Worm (Caenorhabditis elegans) whole organism, L2 larva: ENCODE measurements around the gene aqp-8.

Experiments used
- Y55F3AM.14 ChIP-seq: fragments of 200-800 bp; sonication (Bioruptor generic); optimal IDR thresholded peaks from 2 replicates; lab custom pipeline; 2018; ENCODE audit warnings: mild to moderate bottlenecking, missing genetic modification characterization, missing compliant biosample characterization
- ZK546.5 ChIP-seq: sonication (generic microtip); optimal IDR thresholded peaks from 2 replicates; lab custom pipeline; 2017; ENCODE audit warnings: missing biosample characterization, missing genetic modification characterization
- alr-1 ChIP-seq: fragments of 150-350 bp; optimal IDR thresholded peaks from 2 replicates; lab custom pipeline; 2014; ENCODE audit warnings: missing biosample characterization, missing genetic modification characterization
- aly-2 ChIP-seq: fragments of 150-350 bp; optimal IDR thresholded peaks from 2 replicates; lab custom pipeline; 2014; ENCODE audit warnings: missing biosample characterization, missing genetic modification characterization
- ama-1 ChIP-seq: fragments of 150-350 bp; optimal IDR thresholded peaks from 2 replicates; lab custom pipeline; 2018; ENCODE audit warnings: inconsistent platforms
- blmp-1 ChIP-seq: sonication (generic microtip); optimal IDR thresholded peaks from 2 replicates; lab custom pipeline; 2017; ENCODE audit warnings: missing genetic modification characterization, mild to moderate bottlenecking, missing compliant biosample characterization, antibody characterized with exemption, moderate library complexity; ENCODE audit not compliant: insufficient read depth
- ceh-16 ChIP-seq: fragments of 150-350 bp; optimal IDR thresholded peaks from 2 replicates; lab custom pipeline; 2014; ENCODE audit warnings: missing biosample characterization, missing genetic modification characterization
- ceh-82 ChIP-seq: fragments of 150-350 bp; optimal IDR thresholded peaks from 2 replicates; lab custom pipeline; 2014; ENCODE audit warnings: missing biosample characterization, missing genetic modification characterization
- dmd-4 ChIP-seq: sonication (generic microtip); optimal IDR thresholded peaks from 2 replicates; lab custom pipeline; 2017; ENCODE audit warnings: missing biosample characterization, missing genetic modification characterization
- elt-1 ChIP-seq: fragments of 150-350 bp; optimal IDR thresholded peaks from 2 replicates; lab custom pipeline; 2014; ENCODE audit warnings: missing biosample characterization, missing genetic modification characterization
- elt-3 ChIP-seq: sonication (generic microtip); optimal IDR thresholded peaks from 2 replicates; lab custom pipeline; 2017; ENCODE audit warnings: missing biosample characterization, missing genetic modification characterization
- fos-1 ChIP-seq: fragments of 150-350 bp; optimal IDR thresholded peaks from 2 replicates; lab custom pipeline; 2014; ENCODE audit warnings: missing biosample characterization, missing genetic modification characterization
- gmeb-1 ChIP-seq: fragments of 150-350 bp; optimal IDR thresholded peaks from 2 replicates; lab custom pipeline; 2014; ENCODE audit warnings: missing biosample characterization, missing genetic modification characterization
- lin-11 ChIP-seq: fragments of 150-350 bp; sonication (generic microtip); optimal IDR thresholded peaks from 2 replicates; lab custom pipeline; 2014; ENCODE audit warnings: missing biosample characterization, missing genetic modification characterization, inconsistent platforms, mixed read lengths
- lin-13 ChIP-seq: fragments of 150-350 bp; optimal IDR thresholded peaks from 2 replicates; lab custom pipeline; 2014; ENCODE audit warnings: missing biosample characterization, missing genetic modification reagents, missing genetic modification characterization
- lin-39 ChIP-seq: fragments of 150-350 bp; optimal IDR thresholded peaks from 2 replicates; lab custom pipeline; 2014; ENCODE audit warnings: missing biosample characterization, missing genetic modification reagents, missing genetic modification characterization
- lsy-2 ChIP-seq, 2 experiments: fragments of 150-350 bp in 1 of 2; sonication (generic microtip) in 1 of 2; optimal IDR thresholded peaks; 2 replicates each; lab custom pipeline; 2014 to 2017; ENCODE audit warnings: missing biosample characterization in 2 of 2, missing genetic modification characterization in 2 of 2
- mab-5 ChIP-seq: fragments of 150-350 bp; optimal IDR thresholded peaks from 2 replicates; lab custom pipeline; 2014; ENCODE audit warnings: missing biosample characterization, missing genetic modification characterization
- mbf-1 ChIP-seq: sonication (generic microtip); optimal IDR thresholded peaks from 2 replicates; lab custom pipeline; 2017; ENCODE audit warnings: missing biosample characterization, missing genetic modification characterization
- mdl-1 ChIP-seq, 2 experiments: fragments of 150-350 bp in 1 of 2; sonication (generic microtip) in 1 of 2; optimal IDR thresholded peaks; 2 replicates each; lab custom pipeline; 2017; ENCODE audit warnings: missing biosample characterization in 2 of 2, missing genetic modification characterization in 2 of 2
- nhr-10 ChIP-seq: sonication (generic microtip); optimal IDR thresholded peaks from 2 replicates; lab custom pipeline; 2017; ENCODE audit warnings: missing biosample characterization, missing genetic modification characterization
- nhr-129 ChIP-seq: fragments of 150-350 bp; optimal IDR thresholded peaks from 2 replicates; lab custom pipeline; 2014; ENCODE audit warnings: missing biosample characterization, missing genetic modification characterization
- nhr-23 ChIP-seq: fragments of 150-350 bp; optimal IDR thresholded peaks from 2 replicates; lab custom pipeline; 2014; ENCODE audit warnings: missing biosample characterization, missing genetic modification reagents, missing genetic modification characterization
- nhr-237 ChIP-seq: fragments of 150-350 bp; optimal IDR thresholded peaks from 2 replicates; lab custom pipeline; 2014; ENCODE audit warnings: missing biosample characterization, missing genetic modification characterization
- nhr-6 ChIP-seq: fragments of 150-350 bp; optimal IDR thresholded peaks from 2 replicates; lab custom pipeline; 2014; ENCODE audit warnings: missing biosample characterization, missing genetic modification characterization
- peb-1 ChIP-seq: fragments of 150-350 bp; optimal IDR thresholded peaks from 2 replicates; lab custom pipeline; 2014; ENCODE audit warnings: missing biosample characterization, missing genetic modification characterization
- sem-4 ChIP-seq: fragments of 150-350 bp; optimal IDR thresholded peaks from 2 replicates; lab custom pipeline; 2014; ENCODE audit warnings: missing biosample characterization, missing genetic modification reagents, missing genetic modification characterization
- skn-1 ChIP-seq: sonication (generic microtip); optimal IDR thresholded peaks from 2 replicates; lab custom pipeline; 2017; ENCODE audit warnings: missing biosample characterization, missing genetic modification characterization
- sma-3 ChIP-seq: sonication (generic microtip); optimal IDR thresholded peaks from 2 replicates; lab custom pipeline; 2016; ENCODE audit warnings: missing genetic modification reagents, missing genetic modification characterization, missing compliant biosample characterization
- sma-9 ChIP-seq, 2 experiments: fragments of 150-350 bp in 1 of 2; sonication (generic microtip) in 1 of 2; optimal IDR thresholded peaks; 2 replicates each; lab custom pipeline; 2014 to 2016; ENCODE audit warnings: missing genetic modification characterization in 2 of 2, mild to moderate bottlenecking in 1 of 2, missing biosample characterization in 1 of 2, missing compliant biosample characterization in 1 of 2, missing genetic modification reagents in 1 of 2, moderate library complexity in 1 of 2
- unc-39 ChIP-seq: fragments of 150-350 bp; optimal IDR thresholded peaks from 2 replicates; lab custom pipeline; 2014; ENCODE audit warnings: missing biosample characterization, missing genetic modification characterization
- unc-55 ChIP-seq: fragments of 150-350 bp; sonication (generic microtip); optimal IDR thresholded peaks from 3 replicates; lab custom pipeline; 2014; ENCODE audit warnings: missing biosample characterization, missing genetic modification reagents, missing genetic modification characterization
- unc-62 ChIP-seq: fragments of 150-350 bp; optimal IDR thresholded peaks from 2 replicates; lab custom pipeline; 2014; ENCODE audit warnings: missing biosample characterization, missing genetic modification reagents, missing genetic modification characterization
- ztf-1 ChIP-seq: fragments of 200-800 bp; sonication (Bioruptor generic); conservative IDR thresholded peaks from 2 replicates; pipeline ENCODE4 v1.3.6; 2022; ENCODE audit warnings: missing genetic modification characterization, missing compliant biosample characterization
- ztf-11 ChIP-seq: sonication (generic microtip); optimal IDR thresholded peaks from 2 replicates; lab custom pipeline; 2017; ENCODE audit warnings: missing biosample characterization, missing genetic modification characterization
- ztf-4 ChIP-seq: fragments of 150-350 bp; optimal IDR thresholded peaks from 2 replicates; lab custom pipeline; 2014; ENCODE audit warnings: missing biosample characterization, missing genetic modification characterization

aqp-8 gene

DNA sequence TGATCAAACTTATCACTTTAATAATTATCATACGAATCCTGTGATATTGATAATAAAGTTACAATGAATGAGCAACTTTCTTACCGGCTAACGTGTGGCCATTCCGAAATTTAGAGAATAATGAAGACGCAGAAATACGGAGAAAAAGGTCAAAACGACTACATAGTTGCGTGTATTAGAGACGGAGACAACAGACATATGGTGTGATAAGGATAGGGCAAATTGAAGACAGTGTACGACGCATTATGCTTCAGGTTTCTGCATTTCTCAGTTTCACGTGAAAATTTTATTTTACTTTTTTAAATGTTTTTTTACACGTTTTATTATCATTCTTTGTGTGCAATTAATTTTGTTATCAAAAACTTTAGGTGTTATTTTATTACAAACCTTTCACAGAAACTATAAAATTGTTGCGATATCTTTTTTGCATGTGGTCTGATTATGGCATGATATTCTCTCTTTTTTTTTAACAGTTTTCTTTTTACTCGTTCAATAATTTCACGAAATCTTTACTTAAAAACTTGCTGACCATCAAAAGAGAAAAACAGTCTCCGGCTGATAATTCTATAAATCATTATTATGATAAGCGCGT is 31.5 kb downstream of the aqp-8 start, which contains the start of gene tmem-135:
TSS of gene tmem-135 (plus strand) at position 542 of the 592 bp plus-strand sequence.
- TF ChIP-seq sma-9 (GFP tag; optimal IDR thresholded peaks at IDR 0.05; lab: Kevin White, UChicago) (peak; percentile 26), sma-9 (tag; optimal IDR thresholded peaks at IDR 0.05; lab: Kevin White, UChicago) (no peak), ztf-1 (GFP tag; lab: Robert Waterston, UW) (no peak)

DNA sequence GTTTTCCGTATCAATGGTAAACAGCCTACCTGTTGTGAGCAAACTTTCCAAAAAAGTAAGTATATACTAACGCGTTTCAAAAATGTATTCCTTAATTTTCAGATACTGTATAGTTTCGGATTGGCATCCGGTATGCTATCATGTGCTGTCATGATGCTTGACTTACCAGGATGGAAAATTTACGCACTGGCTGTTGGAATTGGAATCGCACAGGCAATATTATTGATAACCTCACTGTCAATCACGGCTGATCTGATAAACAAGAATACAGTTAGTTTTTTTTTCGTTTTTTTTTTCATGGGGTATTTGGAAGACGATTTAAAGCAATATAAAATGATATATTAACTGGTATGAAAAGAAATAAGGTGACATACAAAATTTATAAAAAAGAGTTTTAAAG is 32.9 kb downstream of the aqp-8 start:
- TF ChIP-seq ceh-82 (tag; lab: Kevin White, UChicago) (no peak), ztf-1 (GFP tag; lab: Robert Waterston, UW) (no peak), nhr-10 (tag; lab: Kevin White, UChicago) (no peak), elt-1 (tag; lab: Kevin White, UChicago) (no peak), lsy-2 (tag; optimal IDR thresholded peaks at IDR 0.05; lab: Kevin White, UChicago) (no peak), lin-11 (tag; lab: Kevin White, UChicago) (no peak), nhr-237 (no peak), ama-1 (lab: Kevin White, UChicago) (no peak), peb-1 (tag; lab: Kevin White, UChicago) (no peak), unc-62 (GFP tag; lab: Kevin White, UChicago) (no peak), ZK546.5 (tag; lab: Kevin White, UChicago) (no peak), nhr-23 (tag; lab: Kevin White, UChicago) (no peak), sem-4 (tag; lab: Kevin White, UChicago) (no peak), alr-1 (tag; lab: Kevin White, UChicago) (no peak), unc-39 (no peak)

DNA sequence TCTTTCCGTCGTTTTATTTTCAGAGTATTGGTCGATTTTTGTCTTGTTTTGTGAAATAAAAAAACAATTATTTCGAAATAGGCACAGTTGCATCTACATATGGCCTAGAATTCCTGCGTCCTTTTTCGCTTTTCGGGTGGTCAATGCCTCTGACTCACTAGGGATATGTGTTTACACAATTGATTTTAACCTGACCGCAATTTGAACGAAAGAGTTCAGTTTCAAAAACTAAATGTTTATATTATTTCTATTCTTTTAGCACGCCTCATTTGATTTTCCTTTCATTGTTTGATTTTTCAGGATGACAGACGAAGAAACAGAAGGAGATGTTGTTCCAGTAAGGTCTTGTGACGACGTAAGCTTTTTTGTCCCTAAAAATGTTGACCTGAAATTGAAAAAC is 37.0 kb downstream of the aqp-8 start, which contains the start of gene mfsd-12:
TSS of gene mfsd-12 (plus strand) at position 301 of the 400 bp plus-strand sequence.
- TF ChIP-seq blmp-1 (tag; lab: Kevin White, UChicago) (no peak), ama-1 (lab: Kevin White, UChicago) (no peak), gmeb-1 (tag; lab: Kevin White, UChicago) (no peak), nhr-23 (tag; lab: Kevin White, UChicago) (no peak), alr-1 (tag; lab: Kevin White, UChicago) (no peak), unc-39 (no peak), fos-1 (no peak), lin-39 (tag; lab: Kevin White, UChicago) (no peak), mbf-1 (tag; lab: Kevin White, UChicago) (no peak), mdl-1 (tag; optimal IDR thresholded peaks at IDR 0.05; lab: Kevin White, UChicago) (no peak), sma-3 (GFP tag; lab: Kevin White, UChicago) (no peak), Y55F3AM.14 (GFP tag; lab: Kevin White, UChicago) (no peak), ZK546.5 (tag; lab: Kevin White, UChicago) (no peak)

DNA sequence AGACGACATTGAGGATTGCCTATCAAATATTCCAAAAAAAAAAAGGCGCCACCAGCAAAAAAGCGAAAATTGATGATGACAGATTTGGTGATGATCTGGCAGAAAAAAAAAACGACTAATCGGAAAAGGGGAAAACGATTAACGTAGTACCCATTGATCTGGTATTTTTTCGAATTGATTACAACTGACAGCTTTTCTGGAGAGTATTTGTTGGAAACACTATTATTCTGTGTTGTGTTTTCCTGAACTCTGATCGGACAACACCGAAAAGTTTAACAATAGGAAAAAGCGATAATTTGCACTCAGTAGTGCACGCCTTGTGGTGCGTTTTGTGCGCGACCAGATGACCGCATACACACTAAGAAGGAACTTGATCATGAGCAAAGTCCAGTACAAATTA is 40.1 kb downstream of the aqp-8 start:
- TF ChIP-seq lin-13, result no peak
- TF ChIP-seq sma-9 (GFP tag; optimal IDR thresholded peaks at IDR 0.05; lab: Kevin White, UChicago), result no peak
- TF ChIP-seq sma-9 (tag; optimal IDR thresholded peaks at IDR 0.05; lab: Kevin White, UChicago), result no peak
- TF ChIP-seq, all 48 proteins: peak for 0

DNA sequence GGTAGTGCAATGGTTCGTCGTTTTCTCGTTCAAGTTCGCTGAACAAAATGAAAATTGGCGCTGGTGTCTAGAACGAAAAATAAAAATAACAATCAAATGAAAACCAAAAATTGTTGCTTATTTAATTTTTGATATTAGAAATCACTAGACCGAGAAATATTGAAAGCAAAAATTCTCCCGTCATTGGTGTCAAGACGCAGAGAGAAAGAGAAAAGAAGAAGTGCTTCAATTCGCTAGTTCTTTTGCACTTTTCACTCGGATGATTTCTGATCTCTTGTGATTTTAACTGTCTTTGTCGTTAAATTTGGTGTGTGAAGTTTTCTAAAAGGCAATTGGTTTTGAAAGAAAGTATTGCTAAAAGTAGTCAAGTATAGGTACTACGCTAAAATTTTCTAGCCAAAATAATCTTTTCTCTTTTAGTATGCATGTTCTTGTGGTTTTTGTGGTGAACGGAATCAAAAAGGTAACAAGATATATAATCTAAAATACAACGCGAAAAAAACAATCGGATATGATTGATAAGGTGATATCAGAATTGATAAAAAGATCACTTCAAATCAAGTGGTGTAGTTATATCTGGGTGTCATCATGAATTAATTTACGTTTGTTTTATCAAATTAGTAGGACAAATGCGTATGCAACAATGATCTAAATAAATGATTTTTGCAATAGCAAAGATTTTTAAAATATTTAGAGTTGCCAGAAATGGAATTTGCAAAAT is 41.7 kb downstream of the aqp-8 start:
- TF ChIP-seq nhr-129 (tag; lab: Kevin White, UChicago), result peak; percentile 0
- TF ChIP-seq sma-9 (GFP tag; optimal IDR thresholded peaks at IDR 0.05; lab: Kevin White, UChicago), result peak; percentile 75
- no peak for TF ChIP-seq sma-9 (tag; optimal IDR thresholded peaks at IDR 0.05; lab: Kevin White, UChicago)
- TF ChIP-seq elt-1 (tag; lab: Kevin White, UChicago), result no peak
- TF ChIP-seq lin-13, result no peak
- no peak for TF ChIP-seq Y55F3AM.14 (GFP tag; lab: Kevin White, UChicago)
- TF ChIP-seq elt-3 (tag; lab: Kevin White, UChicago), result no peak
- TF ChIP-seq peb-1 (tag; lab: Kevin White, UChicago), result no peak
- no peak for TF ChIP-seq mab-5 (tag; lab: Kevin White, UChicago)
- no peak for TF ChIP-seq gmeb-1 (tag; lab: Kevin White, UChicago)
- peak; percentile 74 for TF ChIP-seq blmp-1 (tag; lab: Kevin White, UChicago)
- TF ChIP-seq lsy-2 (tag; optimal IDR thresholded peaks at IDR 0.05; lab: Kevin White, UChicago), result no peak
- TF ChIP-seq ceh-16 (tag; lab: Kevin White, UChicago), result no peak
- no peak for TF ChIP-seq dmd-4
- no peak for TF ChIP-seq sma-3 (GFP tag; lab: Kevin White, UChicago)
- TF ChIP-seq ztf-11 (tag; lab: Kevin White, UChicago), result no peak
- TF ChIP-seq skn-1 (tag; lab: Kevin White, UChicago), result no peak
- peak; percentile 11 for TF ChIP-seq fos-1
- peak; percentile 1 for TF ChIP-seq unc-55 (GFP tag; lab: Kevin White, UChicago)
- no peak for TF ChIP-seq unc-62 (GFP tag; lab: Kevin White, UChicago)
- TF ChIP-seq nhr-6 (tag; lab: Kevin White, UChicago), result no peak
- no peak for TF ChIP-seq aly-2 (tag; lab: Kevin White, UChicago)
- no peak for TF ChIP-seq ztf-4 (tag; lab: Kevin White, UChicago)
- TF ChIP-seq ama-1 (lab: Kevin White, UChicago), result no peak
